Fruit fly (Drosophila melanogaster) whole organism, embryonic: ENCODE data around the gene CG5157.

Experiments used
- Adf1 ChIP-seq: fragments of 200-800 bp; sonication (Bioruptor generic); IDR thresholded peaks from 2 replicates; pipeline ENCODE4 v1.3.6; 2022; ENCODE audit warnings: missing biosample characterization, missing genetic modification characterization
- Aef1 ChIP-seq: fragments of 200-800 bp; sonication (Bioruptor generic); IDR thresholded peaks from 3 replicates; pipeline ENCODE4 v1.3.6; 2022; ENCODE audit warnings: missing biosample characterization, missing genetic modification characterization
- CG10543 ChIP-seq: fragments of 200-800 bp; sonication (Bioruptor generic); optimal IDR thresholded peaks from 3 replicates; lab custom pipeline; 2017; ENCODE audit warnings: missing biosample characterization, mild to moderate bottlenecking, missing genetic modification characterization, moderate library complexity
- CG11560 ChIP-seq: fragments of 200-800 bp; sonication (Bioruptor generic); IDR thresholded peaks from 3 replicates; pipeline ENCODE4 v1.3.6; 2022; ENCODE audit warnings: missing biosample characterization, missing genetic modification characterization
- CG12236 ChIP-seq: fragments of 200-800 bp; sonication (Bioruptor generic); optimal IDR thresholded peaks from 2 replicates; lab custom pipeline; 2016; ENCODE audit warnings: missing biosample characterization, missing genetic modification characterization
- CG14014 ChIP-seq: fragments of 200-800 bp; sonication (Bioruptor generic); IDR thresholded peaks from 2 replicates; pipeline ENCODE4 v1.3.6; 2022; ENCODE audit warnings: missing biosample characterization, missing genetic modification characterization
- CG14860 ChIP-seq: fragments of 200-800 bp; sonication (Bioruptor generic); IDR thresholded peaks from 3 replicates; pipeline ENCODE4 v1.3.6; 2022; ENCODE audit warnings: missing biosample characterization, missing genetic modification characterization; ENCODE audit not compliant: partially characterized antibody
- CG18764 ChIP-seq: fragments of 200-800 bp; sonication (Bioruptor generic); optimal IDR thresholded peaks from 3 replicates; lab custom pipeline; 2016; ENCODE audit warnings: missing biosample characterization, missing genetic modification characterization
- CG3726 ChIP-seq: fragments of 200-800 bp; sonication (Bioruptor generic); IDR thresholded peaks from 3 replicates; pipeline ENCODE4, ENCODE4 v1.3.6; 2022; ENCODE audit warnings: missing biosample characterization, missing genetic modification characterization
- CG42726 ChIP-seq: fragments of 200-800 bp; sonication (Bioruptor generic); IDR thresholded peaks from 2 replicates; pipeline ENCODE4 v1.3.6; 2022; ENCODE audit warnings: missing biosample characterization, missing genetic modification characterization; ENCODE audit not compliant: partially characterized antibody
- CG4282 ChIP-seq: fragments of 200-800 bp; sonication (Bioruptor generic); optimal IDR thresholded peaks from 2 replicates; lab custom pipeline; 2016; ENCODE audit warnings: missing biosample characterization, missing genetic modification characterization
- CG5953 ChIP-seq: fragments of 200-800 bp; sonication (Bioruptor generic); IDR thresholded peaks from 2 replicates; pipeline ENCODE4 v1.3.6; 2022; ENCODE audit warnings: missing biosample characterization, missing genetic modification characterization
- CG6272 ChIP-seq: fragments of 200-800 bp; sonication (Bioruptor generic); IDR thresholded peaks from 2 replicates; pipeline ENCODE4 v1.3.6; 2022; ENCODE audit warnings: missing biosample characterization, missing genetic modification characterization
- CG6813 ChIP-seq: fragments of 200-800 bp; sonication (Bioruptor generic); optimal IDR thresholded peaks from 2 replicates; lab custom pipeline; 2017; ENCODE audit warnings: missing biosample characterization, missing genetic modification characterization, mild to moderate bottlenecking, moderate library complexity, missing genetic modification reagents
- CG8290 ChIP-seq, 3 experiments: fragments of 200-800 bp; sonication (Bioruptor generic); optimal IDR thresholded peaks; 2 replicates each; lab custom pipeline; 2016 to 2019; ENCODE audit warnings: missing biosample characterization in 3 of 3, missing genetic modification characterization in 3 of 3, mild to moderate bottlenecking in 2 of 3, moderate library complexity in 1 of 3
- CG8478 ChIP-seq: fragments of >200 bp; optimal IDR thresholded peaks from 2 replicates; lab custom pipeline; 2018
- CG9215 ChIP-seq: fragments of 200-800 bp; sonication (Bioruptor generic); IDR thresholded peaks from 2 replicates; pipeline ENCODE4 v1.3.6; 2022; ENCODE audit warnings: missing biosample characterization, missing genetic modification characterization
- CG9876 ChIP-seq: fragments of 200-800 bp; sonication (Bioruptor generic); optimal IDR thresholded peaks from 2 replicates; lab custom pipeline; 2016; ENCODE audit warnings: missing biosample characterization, missing genetic modification characterization
- Dip3 ChIP-seq: fragments of 200-800 bp; sonication (Bioruptor generic); optimal IDR thresholded peaks from 3 replicates; lab custom pipeline; 2016; ENCODE audit warnings: missing biosample characterization, missing genetic modification characterization
- Dp ChIP-seq: fragments of 200-800 bp; sonication (Bioruptor generic); optimal IDR thresholded peaks from 2 replicates; lab custom pipeline; 2018; ENCODE audit warnings: missing biosample characterization, mild to moderate bottlenecking, missing genetic modification characterization, moderate library complexity
- Dref ChIP-seq: fragments of 200-800 bp; sonication (Bioruptor generic); IDR thresholded peaks from 2 replicates; pipeline ENCODE4 v1.3.6; 2022; ENCODE audit warnings: missing biosample characterization, missing genetic modification characterization
- Meics ChIP-seq: fragments of 200-800 bp; sonication (Bioruptor generic); optimal IDR thresholded peaks from 2 replicates; lab custom pipeline; 2017; ENCODE audit warnings: missing biosample characterization, mild to moderate bottlenecking, missing genetic modification characterization
- Opbp ChIP-seq: fragments of 200-800 bp; sonication (Bioruptor generic); IDR thresholded peaks from 3 replicates; pipeline ENCODE4 v1.3.6; 2022; ENCODE audit warnings: missing biosample characterization, missing genetic modification characterization; ENCODE audit not compliant: partially characterized antibody
- Sry-β ChIP-seq: fragments of 200-800 bp; sonication (Bioruptor generic); optimal IDR thresholded peaks from 2 replicates; lab custom pipeline; 2018; ENCODE audit warnings: missing biosample characterization, mild to moderate bottlenecking, missing genetic modification characterization, moderate library complexity
- Xrp1 ChIP-seq: fragments of 200-800 bp; sonication (Bioruptor generic); IDR thresholded peaks from 2 replicates; pipeline ENCODE4 v1.3.6; 2022; ENCODE audit warnings: missing biosample characterization, missing genetic modification characterization
- ac ChIP-seq: fragments of 200-800 bp; sonication (Bioruptor generic); optimal IDR thresholded peaks from 3 replicates; lab custom pipeline; 2017; ENCODE audit warnings: missing biosample characterization, mild to moderate bottlenecking, missing genetic modification characterization
- bab2 ChIP-seq: fragments of 200-800 bp; sonication (Bioruptor generic); optimal IDR thresholded peaks from 2 replicates; lab custom pipeline; 2016; ENCODE audit warnings: missing biosample characterization, missing genetic modification characterization
- bbx ChIP-seq: fragments of 200-800 bp; sonication (Bioruptor generic); IDR thresholded peaks from 2 replicates; pipeline ENCODE4 v1.3.6; 2022; ENCODE audit warnings: missing biosample characterization, missing genetic modification characterization; ENCODE audit not compliant: partially characterized antibody
- danr ChIP-seq: fragments of 200-800 bp; sonication (Bioruptor generic); IDR thresholded peaks from 2 replicates; pipeline ENCODE4 v1.3.6; 2022; ENCODE audit warnings: missing biosample characterization, missing genetic modification characterization
- dysf ChIP-seq: fragments of 200-800 bp; sonication (Bioruptor generic); IDR thresholded peaks from 3 replicates; pipeline ENCODE4 v1.3.6; 2022; ENCODE audit warnings: missing biosample characterization, missing genetic modification characterization
- en ChIP-seq: fragments of 200-800 bp; sonication (Bioruptor generic); optimal IDR thresholded peaks from 2 replicates; lab custom pipeline; 2016; ENCODE audit warnings: missing biosample characterization, missing genetic modification characterization
- fru ChIP-seq: fragments of >200 bp; optimal IDR thresholded peaks from 2 replicates; lab custom pipeline; 2017
- gem ChIP-seq: fragments of 200-800 bp; sonication (Bioruptor generic); optimal IDR thresholded peaks from 2 replicates; lab custom pipeline; 2019; ENCODE audit warnings: missing biosample characterization, mild to moderate bottlenecking, missing genetic modification characterization, moderate library complexity
- gfzf ChIP-seq: fragments of 200-800 bp; sonication (Bioruptor generic); optimal IDR thresholded peaks from 2 replicates; lab custom pipeline; 2016; ENCODE audit warnings: missing biosample characterization, mild to moderate bottlenecking, missing genetic modification characterization, moderate library complexity
- hkb ChIP-seq, 2 experiments: fragments of 200-800 bp in 1 of 2; fragments of >200 bp in 1 of 2; sonication (Bioruptor generic) in 1 of 2; IDR thresholded peaks in 1 of 2; optimal IDR thresholded peaks in 1 of 2; 2 replicates each; pipeline versions ENCODE4 v1.3.6 to Lab custom; 2017 to 2022; ENCODE audit warnings: missing biosample characterization in 1 of 2, missing genetic modification characterization in 1 of 2
- jing ChIP-seq: fragments of 200-800 bp; sonication (Bioruptor generic); optimal IDR thresholded peaks from 2 replicates; lab custom pipeline; 2018; ENCODE audit warnings: missing biosample characterization, mild to moderate bottlenecking, missing genetic modification characterization
- mam ChIP-seq: fragments of 200-800 bp; sonication (Bioruptor generic); optimal IDR thresholded peaks from 3 replicates; lab custom pipeline; 2016; ENCODE audit warnings: missing biosample characterization, missing genetic modification characterization
- psq ChIP-seq: fragments of 200-800 bp; sonication (Bioruptor generic); optimal IDR thresholded peaks from 2 replicates; lab custom pipeline; 2017; ENCODE audit warnings: missing biosample characterization, missing genetic modification characterization
- pum ChIP-seq: fragments of 200-800 bp; sonication (Bioruptor generic); optimal IDR thresholded peaks from 2 replicates; lab custom pipeline; 2016; ENCODE audit warnings: missing biosample characterization, missing genetic modification characterization
- ranshi ChIP-seq: fragments of 200-800 bp; sonication (Bioruptor generic); IDR thresholded peaks from 2 replicates; pipeline ENCODE4 v1.3.6; 2022; ENCODE audit warnings: missing biosample characterization, missing genetic modification characterization
- repo ChIP-seq: fragments of 200-800 bp; sonication (Bioruptor generic); optimal IDR thresholded peaks from 2 replicates; lab custom pipeline; 2016; ENCODE audit warnings: missing biosample characterization, missing genetic modification characterization
- ro ChIP-seq: fragments of 200-800 bp; sonication (Bioruptor generic); IDR thresholded peaks from 2 replicates; pipeline ENCODE4 v1.3.6; 2022; ENCODE audit warnings: missing biosample characterization, missing genetic modification characterization
- row ChIP-seq: fragments of 200-800 bp; sonication (Bioruptor generic); IDR thresholded peaks from 3 replicates; pipeline ENCODE4 v1.3.6; 2022; ENCODE audit warnings: missing biosample characterization, missing genetic modification characterization
- slbo ChIP-seq: fragments of 200-800 bp; sonication (Bioruptor generic); IDR thresholded peaks from 2 replicates; pipeline ENCODE4 v1.3.6; 2022; ENCODE audit warnings: missing biosample characterization, missing genetic modification characterization
- sna ChIP-seq: fragments of 200-800 bp; sonication (Bioruptor generic); IDR thresholded peaks from 2 replicates; pipeline ENCODE4 v1.3.6; 2022; ENCODE audit warnings: missing biosample characterization, missing genetic modification characterization; ENCODE audit not compliant: partially characterized antibody
- sqz ChIP-seq: fragments of 200-800 bp; sonication (Bioruptor generic); optimal IDR thresholded peaks from 3 replicates; lab custom pipeline; 2018; ENCODE audit warnings: missing biosample characterization, mild to moderate bottlenecking, missing genetic modification characterization
- stwl ChIP-seq: fragments of 200-800 bp; sonication (Bioruptor generic); optimal IDR thresholded peaks from 3 replicates; lab custom pipeline; 2018; ENCODE audit warnings: missing biosample characterization, mild to moderate bottlenecking, missing genetic modification characterization, moderate library complexity
- trem ChIP-seq: fragments of 200-800 bp; optimal IDR thresholded peaks from 3 replicates; lab custom pipeline; 2019; ENCODE audit warnings: missing biosample characterization, mild to moderate bottlenecking, missing genetic modification characterization, moderate library complexity
- trh ChIP-seq: fragments of 200-800 bp; sonication (Bioruptor generic); optimal IDR thresholded peaks from 2 replicates; lab custom pipeline; 2016; ENCODE audit warnings: missing biosample characterization, missing genetic modification characterization

Gene CG5157

DNA sequence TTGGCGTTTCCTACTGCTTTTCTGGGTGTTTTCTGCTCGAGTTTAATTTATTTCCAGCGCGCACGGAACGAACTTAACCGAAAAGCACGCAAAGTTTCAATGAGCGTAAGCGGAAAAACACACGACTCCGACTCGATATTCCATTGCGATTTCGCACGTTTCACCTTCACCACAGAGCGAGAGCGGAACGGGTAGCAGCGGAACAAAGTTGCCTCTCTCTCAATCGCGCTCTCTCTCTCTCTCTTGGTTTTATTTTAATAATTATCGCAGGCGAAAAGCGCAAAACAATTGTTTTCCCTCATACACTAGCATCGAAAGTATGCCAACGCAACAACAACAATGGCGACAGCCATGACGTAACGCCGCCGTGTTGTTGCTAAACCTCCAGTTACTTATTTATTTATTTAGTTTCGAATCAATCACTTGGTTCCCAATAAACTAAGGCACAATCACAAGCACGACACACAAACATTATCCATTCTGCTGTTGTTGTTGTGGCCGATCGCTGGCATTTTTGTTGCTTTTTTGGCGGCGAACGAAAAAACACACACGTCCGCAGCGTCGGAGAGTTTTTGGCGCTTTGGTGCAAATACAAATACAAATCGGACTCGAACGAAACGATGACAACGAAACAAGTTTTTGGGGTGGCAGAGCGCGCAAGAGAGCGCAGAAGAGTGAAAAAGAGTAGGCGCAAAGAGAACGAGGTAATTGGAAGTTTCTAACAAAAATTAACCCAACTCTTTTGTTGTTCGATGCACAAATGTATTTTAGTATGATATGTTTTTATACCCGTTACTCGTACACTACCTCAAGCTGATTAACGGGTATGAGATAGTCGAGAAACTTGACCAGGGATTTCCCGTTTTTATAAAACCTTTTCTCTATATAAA, 26.7 kb upstream of the CG5157 start, which contains the start of gene CG5151 (continued):
- TF ChIP-seq gem (tag; lab: Kevin White, UChicago), result no peak
- peak; percentile 28 for TF ChIP-seq Meics
- TF ChIP-seq CG6272 (GFP tag; lab: Robert Waterston, UW), result no peak
- TF ChIP-seq psq (GFP tag; lab: Kevin White, UChicago), result no peak
- peak; percentile 74 for TF ChIP-seq sna (GFP tag; lab: Robert Waterston, UW)
- TF ChIP-seq CG11560 (tag; lab: Robert Waterston, UW), result no peak
- TF ChIP-seq row, result no peak; the same call in 2 of the 3 replicates
- no peak for TF ChIP-seq fru (lab: Kevin White, UChicago)
- TF ChIP-seq ro (GFP tag; lab: Robert Waterston, UW), result no peak
- TF ChIP-seq Aef1 (GFP tag; lab: Robert Waterston, UW), result peak; percentile 67
- TF ChIP-seq CG12236, result no peak
- no peak for TF ChIP-seq jing (GFP tag; lab: Kevin White, UChicago)
- peak; percentile 91 for TF ChIP-seq CG14860 (GFP tag; lab: Robert Waterston, UW)
- no peak for TF ChIP-seq danr
- no peak for TF ChIP-seq repo (GFP tag; lab: Kevin White, UChicago)
- peak; percentile 4 for TF ChIP-seq sqz (GFP tag; lab: Kevin White, UChicago)
- no peak for TF ChIP-seq hkb (optimal IDR thresholded peaks at IDR 0.05; lab: Kevin White, UChicago)
- TF ChIP-seq hkb (GFP tag; IDR thresholded peaks at IDR 0.05; lab: Robert Waterston, UW), result peak; percentile 54
- TF ChIP-seq CG8290 (GFP tag; optimal IDR thresholded peaks at IDR 0.05; lab: Kevin White, UChicago), result no peak
- peak in 1 of 2 experiments; percentile 34 for TF ChIP-seq CG8290 (tag; optimal IDR thresholded peaks at IDR 0.05; lab: Kevin White, UChicago)
- TF ChIP-seq stwl (tag; lab: Kevin White, UChicago), result no peak
- TF ChIP-seq CG9215 (GFP tag; lab: Robert Waterston, UW), result no peak
- no peak for TF ChIP-seq trh (GFP tag; lab: Kevin White, UChicago)
- peak; percentile 38; the same call in 1 of the 2 replicates for TF ChIP-seq CG42726 (GFP tag; lab: Robert Waterston, UW)
- TF ChIP-seq bab2, result no peak
- TF ChIP-seq CG18764 (GFP tag; lab: Kevin White, UChicago), result no peak
- peak; percentile 49; the same call in 2 of the 3 replicates for TF ChIP-seq Opbp (GFP tag; lab: Robert Waterston, UW)
- no peak for TF ChIP-seq Sry-β
- no peak for TF ChIP-seq CG9876 (GFP tag; lab: Kevin White, UChicago)
- peak; percentile 75 for TF ChIP-seq CG10543 (GFP tag; lab: Kevin White, UChicago)
- no peak for TF ChIP-seq Dip3 (GFP tag; lab: Kevin White, UChicago)
- TF ChIP-seq CG4282 (GFP tag; lab: Kevin White, UChicago), result no peak
- no peak for TF ChIP-seq CG5953
- TF ChIP-seq bbx (GFP tag; lab: Robert Waterston, UW), result peak; percentile 82
- TF ChIP-seq CG8478 (lab: Kevin White, UChicago), result no peak
- TF ChIP-seq CG14014 (GFP tag; lab: Robert Waterston, UW), result 0 out of 2 replicates have a peak, but pooled peaks have one; percentile 3
- no peak for TF ChIP-seq CG6813
- TF ChIP-seq slbo (GFP tag; lab: Robert Waterston, UW), result peak; percentile 17; the same call in 1 of the 2 replicates
- TF ChIP-seq Dp (GFP tag; lab: Kevin White, UChicago), result no peak
- TF ChIP-seq gfzf (GFP tag; lab: Kevin White, UChicago), result no peak
- no peak; the same call in 2 of the 3 replicates for TF ChIP-seq dysf (GFP tag; lab: Robert Waterston, UW)
- TF ChIP-seq CG3726 (GFP tag; lab: Robert Waterston, UW), result no peak
- TF ChIP-seq mam (GFP tag; lab: Kevin White, UChicago), result no peak
- TF ChIP-seq Adf1 (GFP tag; lab: Robert Waterston, UW), result peak; percentile 27; the same call in 1 of the 2 replicates
- TF ChIP-seq ranshi (GFP tag; lab: Robert Waterston, UW), result peak; percentile 41; the same call in 1 of the 2 replicates
- TF ChIP-seq ac (GFP tag; lab: Kevin White, UChicago), result no peak
- TF ChIP-seq pum (GFP tag; lab: Kevin White, UChicago), result no peak
- no peak for TF ChIP-seq Dref (GFP tag; lab: Robert Waterston, UW)
- no peak for TF ChIP-seq trem (tag; lab: Kevin White, UChicago)
- no peak; the same call in 1 of the 2 replicates for TF ChIP-seq Xrp1 (GFP tag; lab: Robert Waterston, UW)
- TF ChIP-seq en (GFP tag; lab: Kevin White, UChicago), result no peak
